Worm (Caenorhabditis elegans): ENCODE results near the gene abu-9.

ce11 chrX:8302299-8302698, 19.6 kb upstream of the abu-9 start, which contains the start of gene inx-5:
- TF ChIP-seq K02D7.2 (tag; optimal IDR thresholded peaks at IDR 0.05) = no peak
- TF ChIP-seq unc-55 (GFP tag; optimal IDR thresholded peaks at IDR 0.05) = no peak
- TF ChIP-seq C38D4.7 (GFP tag; optimal IDR thresholded peaks at IDR 0.05) = no peak
- no peak for TF ChIP-seq ref-2 (tag; optimal IDR thresholded peaks at IDR 0.05)
- TF ChIP-seq ztf-16 (tag; optimal IDR thresholded peaks at IDR 0.05) = no peak
- no peak for TF ChIP-seq unc-42 (tag; optimal IDR thresholded peaks at IDR 0.05)
- TF ChIP-seq ets-4 (tag; optimal IDR thresholded peaks at IDR 0.05) = no peak
- TF ChIP-seq rnt-1 (tag; optimal IDR thresholded peaks at IDR 0.05) = no peak
- TF ChIP-seq dmd-4 (tag; optimal IDR thresholded peaks at IDR 0.05; ENCODE audit: borderline replicate concordance) = no peak
- TF ChIP-seq pqm-1 (tag; optimal IDR thresholded peaks at IDR 0.05) = no peak

Measured in whole organism, late embryonic.